Worm (Caenorhabditis elegans): Measurements from ENCODE around the gene nspb-4.

Gene nspb-4

ce11 chrIV:6552036-6552435 lies 46.0 kb upstream of the nspb-4 start (continued):
- TF ChIP-seq B0019.2 (GFP tag; conservative IDR thresholded peaks at IDR 0.05), result no peak
- no peak for TF ChIP-seq K11D2.4 (GFP tag; IDR thresholded peaks at IDR 0.05)
- TF ChIP-seq gei-17 (GFP tag; optimal IDR thresholded peaks at IDR 0.05), result no peak
- TF ChIP-seq fkh-3 (tag; optimal IDR thresholded peaks at IDR 0.05), result no peak
- no peak for TF ChIP-seq cebp-1 (GFP tag; IDR thresholded peaks at IDR 0.05)
- TF ChIP-seq cebp-1 (tag; optimal IDR thresholded peaks at IDR 0.05), result peak; percentile 27
- TF ChIP-seq tbp1 (GFP tag; optimal IDR thresholded peaks at IDR 0.05), result no peak
- no peak for TF ChIP-seq dox-1 (GFP tag; IDR thresholded peaks at IDR 0.05)
- TF ChIP-seq snpc-1.1 (tag; optimal IDR thresholded peaks at IDR 0.05; ENCODE audit: insufficient read depth), result no peak
- TF ChIP-seq F55B11.4 (tag; optimal IDR thresholded peaks at IDR 0.05; ENCODE audit: borderline replicate concordance, insufficient read depth), result no peak
- no peak for TF ChIP-seq F23B12.7 (tag; optimal IDR thresholded peaks at IDR 0.05; ENCODE audit: insufficient read depth)
- 0 out of 2 replicates have a peak, but pooled peaks have one; percentile 29 for TF ChIP-seq madf-6 (GFP tag; IDR thresholded peaks at IDR 0.05)
- TF ChIP-seq nhr-120 (GFP tag; IDR thresholded peaks at IDR 0.05), result no peak
- TF ChIP-seq hmg-20 (GFP tag; IDR thresholded peaks at IDR 0.05), result no peak
- TF ChIP-seq sptf-2 (GFP tag; optimal IDR thresholded peaks at IDR 0.05), result no peak
- no peak for TF ChIP-seq F37B4.10 (GFP tag; IDR thresholded peaks at IDR 0.05)
- no peak for TF ChIP-seq ccch-3 (GFP tag; optimal IDR thresholded peaks at IDR 0.05)
- no peak for TF ChIP-seq ceh-27 (GFP tag; optimal IDR thresholded peaks at IDR 0.05)
- no peak for TF ChIP-seq ztf-26 (tag; optimal IDR thresholded peaks at IDR 0.05)
- no peak for TF ChIP-seq ztf-6 (GFP tag; IDR thresholded peaks at IDR 0.05)
- TF ChIP-seq hsf-1 (GFP tag; IDR thresholded peaks at IDR 0.05), result 0 out of 2 replicates have a peak, but pooled peaks have one; percentile 10
- no peak for TF ChIP-seq ets-4 (GFP tag; optimal IDR thresholded peaks at IDR 0.05)
- no peak for TF ChIP-seq ceh-79 (tag; optimal IDR thresholded peaks at IDR 0.05)
- no peak for TF ChIP-seq hlh-12 (tag; optimal IDR thresholded peaks at IDR 0.05)
- TF ChIP-seq mxl-1 (tag; optimal IDR thresholded peaks at IDR 0.05), result no peak
- TF ChIP-seq madf-8 (GFP tag; conservative IDR thresholded peaks at IDR 0.05), result no peak
- no peak for TF ChIP-seq lag-1 (GFP tag; IDR thresholded peaks at IDR 0.05)
- no peak for TF ChIP-seq T26A5.8 (tag; optimal IDR thresholded peaks at IDR 0.05)
- TF ChIP-seq him-1 (tag; optimal IDR thresholded peaks at IDR 0.05), result no peak
- TF ChIP-seq aptf-2 (GFP tag; conservative IDR thresholded peaks at IDR 0.05), result no peak
- TF ChIP-seq ceh-40 (GFP tag; IDR thresholded peaks at IDR 0.05), result no peak
- no peak for TF ChIP-seq mes-4 (tag; optimal IDR thresholded peaks at IDR 0.05)
- TF ChIP-seq dpff-1 (tag; optimal IDR thresholded peaks at IDR 0.05), result no peak
- TF ChIP-seq akir-1 (GFP tag; optimal IDR thresholded peaks at IDR 0.05), result no peak
- no peak for TF ChIP-seq lin-40 (tag; optimal IDR thresholded peaks at IDR 0.05)
- no peak for TF ChIP-seq C06A6.2 (GFP tag; conservative IDR thresholded peaks at IDR 0.05)
- TF ChIP-seq zfh-2 (GFP tag; conservative IDR thresholded peaks at IDR 0.05), result no peak
- TF ChIP-seq sea-2 (GFP tag; IDR thresholded peaks at IDR 0.05), result no peak
- TF ChIP-seq Y95B8A.8 (GFP tag; IDR thresholded peaks at IDR 0.05), result 0 out of 2 replicates have a peak, but pooled peaks have one; percentile 22
- no peak for TF ChIP-seq let-607 (tag; optimal IDR thresholded peaks at IDR 0.05)
- TF ChIP-seq xnd-1 (tag; optimal IDR thresholded peaks at IDR 0.05), result no peak
- TF ChIP-seq ama-1 (optimal IDR thresholded peaks at IDR 0.05), result no peak
- TF ChIP-seq ama-1 (GFP tag; optimal IDR thresholded peaks at IDR 0.05), result no peak
- 0 out of 2 replicates have a peak, but pooled peaks have one; percentile 12 for TF ChIP-seq hmg-1.2 (GFP tag; IDR thresholded peaks at IDR 0.05)
- TF ChIP-seq T07F8.4 (tag; optimal IDR thresholded peaks at IDR 0.05), result no peak
- TF ChIP-seq B0336.3 (GFP tag; IDR thresholded peaks at IDR 0.05), result peak; percentile 48; the same call in 1 of the 2 replicates
- TF ChIP-seq rec-8 (tag; optimal IDR thresholded peaks at IDR 0.05), result no peak
- TF ChIP-seq somi-1 (GFP tag; optimal IDR thresholded peaks at IDR 0.05), result no peak
- no peak for TF ChIP-seq B0261.1 (tag; optimal IDR thresholded peaks at IDR 0.05)
- no peak; the same call in 1 of the 2 replicates for TF ChIP-seq ekl-4 (GFP tag; IDR thresholded peaks at IDR 0.05)
